Worm (Caenorhabditis elegans) whole organism, L4/young adult: Measurements from ENCODE around the gene R144.10.

Experiments
- W03F9.2 ChIP-seq: fragments of 150-350 bp; optimal IDR thresholded peaks from 2 replicates; lab custom pipeline; 2014; ENCODE audit warnings: missing biosample characterization, missing genetic modification characterization
- dao-5 ChIP-seq: sonication (generic microtip); optimal IDR thresholded peaks from 2 replicates; lab custom pipeline; 2016; ENCODE audit warnings: missing genotype, missing genetic modification characterization, moderate library complexity, missing compliant biosample characterization
- him-1 ChIP-seq: sonication (generic microtip); optimal IDR thresholded peaks from 2 replicates; lab custom pipeline; 2016; ENCODE audit warnings: missing genotype, missing genetic modification reagents, missing genetic modification characterization, missing compliant biosample characterization

DNA sequence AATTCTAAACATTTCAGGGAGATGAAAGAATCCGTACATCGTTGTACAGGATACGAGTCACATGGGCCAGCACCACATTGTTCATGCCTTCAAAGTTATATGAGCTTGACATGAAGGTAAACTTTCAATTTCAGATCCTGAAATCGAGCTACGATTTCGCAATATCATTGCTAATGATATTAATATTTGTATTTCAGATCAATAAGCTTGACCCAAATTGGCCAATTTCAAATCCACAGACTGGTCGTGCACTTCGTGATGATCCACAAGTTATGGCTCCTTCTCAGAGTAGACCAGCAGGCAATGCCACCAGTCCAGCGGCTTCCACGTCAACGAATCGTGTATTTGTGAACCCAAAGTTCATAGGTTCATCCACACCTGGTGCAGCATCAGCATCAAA lies 24.2 kb upstream of the R144.10 start:
- TF ChIP-seq dao-5 (tag; lab: Kevin White, UChicago) (no peak), him-1 (no peak), W03F9.2 (tag; lab: Kevin White, UChicago) (no peak)
